Fruit fly (Drosophila melanogaster): ENCODE measurements around the gene CG46525.

- TF ChIP-seq psq (optimal IDR thresholded peaks at IDR 0.05) = no peak
- TF ChIP-seq h (optimal IDR thresholded peaks at IDR 0.05) = no peak
- no peak for TF ChIP-seq Myc (optimal IDR thresholded peaks at IDR 0.05)
- no peak for TF ChIP-seq ttk (optimal IDR thresholded peaks at IDR 0.05)
- TF ChIP-seq Sin3A (optimal IDR thresholded peaks at IDR 0.05) = no peak
Measured at dm6 chr3L:17476496-17476895, 1.5 kb downstream of the CG46525 start.
